Fruit fly (Drosophila melanogaster) whole organism, wandering third instar larva: ENCODE measurements around the gene Ref1.

Source experiments
- Abd-B ChIP-seq: fragments of >200 bp; optimal IDR thresholded peaks from 2 replicates; lab custom pipeline; 2017; ENCODE audit warnings: missing biosample characterization, missing genetic modification characterization
- CG32264 ChIP-seq: fragments of 200-800 bp; sonication (Bioruptor generic); optimal IDR thresholded peaks from 2 replicates; lab custom pipeline; 2016; ENCODE audit warnings: missing biosample characterization, missing genetic modification characterization
- CG9705 ChIP-seq: fragments of 200-800 bp; sonication (Bioruptor generic); optimal IDR thresholded peaks from 2 replicates; lab custom pipeline; 2018; ENCODE audit warnings: missing biosample characterization, mild to moderate bottlenecking, missing genetic modification characterization
- CrebA ChIP-seq: fragments of 200-800 bp; sonication (Bioruptor generic); optimal IDR thresholded peaks from 2 replicates; lab custom pipeline; 2016; ENCODE audit warnings: missing biosample characterization, mild to moderate bottlenecking, missing genetic modification characterization, borderline replicate concordance
- Dfd ChIP-seq: fragments of >200 bp; optimal IDR thresholded peaks from 2 replicates; lab custom pipeline; 2017; ENCODE audit warnings: missing biosample characterization, missing genetic modification characterization
- Dif ChIP-seq: fragments of 200-275, 200-300 bp; sonication (Bioruptor generic); optimal IDR thresholded peaks from 2 replicates; lab custom pipeline; 2018; ENCODE audit warnings: missing biosample characterization, missing genetic modification characterization; ENCODE audit not compliant: partially characterized antibody
- GATAd ChIP-seq: sonication (Bioruptor generic); optimal IDR thresholded peaks from 2 replicates; lab custom pipeline; 2016; ENCODE audit warnings: missing biosample characterization, missing genetic modification characterization
- HLH106 ChIP-seq: fragments of 200-800 bp; optimal IDR thresholded peaks from 3 replicates; lab custom pipeline; 2019; ENCODE audit warnings: missing biosample characterization, mild to moderate bottlenecking, missing genetic modification characterization, moderate library complexity
- Hnf4 ChIP-seq: fragments of 200-800 bp; sonication (Bioruptor generic); optimal IDR thresholded peaks from 2 replicates; lab custom pipeline; 2016; ENCODE audit warnings: missing biosample characterization, mild to moderate bottlenecking, missing genetic modification characterization
- Hr78 ChIP-seq: fragments of >200 bp; optimal IDR thresholded peaks from 2 replicates; lab custom pipeline; 2017; ENCODE audit warnings: missing biosample characterization, missing genetic modification characterization
- Hr83 ChIP-seq: fragments of 200-300 bp; sonication (Bioruptor generic); optimal IDR thresholded peaks from 2 replicates; lab custom pipeline; 2016; ENCODE audit warnings: missing biosample characterization, mild to moderate bottlenecking, missing genetic modification characterization, moderate library complexity; ENCODE audit not compliant: poor library complexity, severe bottlenecking
- Jra ChIP-seq: sonication (Bioruptor generic); optimal IDR thresholded peaks from 2 replicates; lab custom pipeline; 2016; ENCODE audit warnings: missing biosample characterization, missing genetic modification characterization
- Mio ChIP-seq: sonication (Bioruptor generic); optimal IDR thresholded peaks from 2 replicates; lab custom pipeline; 2016; ENCODE audit warnings: missing biosample characterization, missing genetic modification characterization
- Myc ChIP-seq: fragments of >200 bp; optimal IDR thresholded peaks from 2 replicates; lab custom pipeline; 2017
- N ChIP-seq: fragments of >200 bp; optimal IDR thresholded peaks from 2 replicates; lab custom pipeline; 2018; ENCODE audit warnings: missing biosample characterization, missing external identifiers, missing genetic modification characterization
- OdsH ChIP-seq: fragments of 200-800 bp; sonication (Bioruptor generic); optimal IDR thresholded peaks from 2 replicates; lab custom pipeline; 2016; ENCODE audit warnings: missing biosample characterization, mild to moderate bottlenecking, missing genetic modification characterization
- Rel ChIP-seq, 2 experiments: fragments of 200-800 bp; sonication (Bioruptor generic) in 1 of 2; optimal IDR thresholded peaks; 2 replicates in 1 of 2; 3 replicates in 1 of 2; lab custom pipeline; 2016 to 2019; ENCODE audit warnings: mild to moderate bottlenecking in 2 of 2, missing biosample characterization in 2 of 2, missing genetic modification characterization in 2 of 2, moderate library complexity in 1 of 2
- Sp1 ChIP-seq: fragments of 200-800 bp; sonication (Bioruptor generic); optimal IDR thresholded peaks from 3 replicates; lab custom pipeline; 2019; ENCODE audit warnings: missing biosample characterization, mild to moderate bottlenecking, missing genetic modification characterization, moderate library complexity
- Vsx2 ChIP-seq: fragments of 200-300, 225-300 bp; sonication (Bioruptor generic); optimal IDR thresholded peaks from 2 replicates; lab custom pipeline; 2018; ENCODE audit warnings: missing biosample characterization, missing genetic modification characterization; ENCODE audit not compliant: partially characterized antibody
- br ChIP-seq: fragments of 200-800 bp; sonication (Bioruptor generic); optimal IDR thresholded peaks from 2 replicates; lab custom pipeline; 2016; ENCODE audit warnings: missing biosample characterization, missing genetic modification characterization
- brk ChIP-seq: fragments of 200-800 bp; sonication (Bioruptor generic); optimal IDR thresholded peaks from 2 replicates; lab custom pipeline; 2016; ENCODE audit warnings: missing biosample characterization, mild to moderate bottlenecking, missing genetic modification characterization
- dl ChIP-seq, 2 experiments: fragments of 175-275, 200-275 bp in 1 of 2; fragments of 200-275 bp in 1 of 2; sonication (Bioruptor generic); optimal IDR thresholded peaks; lab custom pipeline; 2018; ENCODE audit warnings: mild to moderate bottlenecking in 2 of 2, missing biosample characterization in 2 of 2, missing genetic modification characterization in 2 of 2, moderate library complexity in 2 of 2; ENCODE audit not compliant: partially characterized antibody in 2 of 2, insufficient read depth in 1 of 2
- dmrt93B ChIP-seq: fragments of 200-800 bp; sonication (Bioruptor generic); optimal IDR thresholded peaks from 2 replicates; lab custom pipeline; 2018; ENCODE audit warnings: missing biosample characterization, mild to moderate bottlenecking, missing genetic modification characterization
- dsf ChIP-seq: sonication (Bioruptor generic); optimal IDR thresholded peaks from 2 replicates; lab custom pipeline; 2016; ENCODE audit warnings: missing biosample characterization, missing genetic modification characterization, borderline replicate concordance
- ey ChIP-seq: fragments of 200-800 bp; sonication (Bioruptor generic); optimal IDR thresholded peaks from 2 replicates; lab custom pipeline; 2016; ENCODE audit warnings: missing biosample characterization, missing genetic modification characterization
- foxo ChIP-seq, 2 experiments: fragments of 200-800 bp; sonication (Bioruptor generic); optimal IDR thresholded peaks; 2 replicates in 1 of 2; 3 replicates in 1 of 2; lab custom pipeline; 2016 to 2017; ENCODE audit warnings: missing biosample characterization in 2 of 2, missing genetic modification characterization in 2 of 2
- fru ChIP-seq: fragments of 200-800 bp; sonication (Bioruptor generic); optimal IDR thresholded peaks from 3 replicates; lab custom pipeline; 2016; ENCODE audit warnings: missing biosample characterization, mild to moderate bottlenecking, missing genetic modification characterization
- h ChIP-seq: fragments of 200-800 bp; sonication (Bioruptor generic); optimal IDR thresholded peaks from 3 replicates; lab custom pipeline; 2016; ENCODE audit warnings: missing biosample characterization, mild to moderate bottlenecking, missing genetic modification characterization
- jim ChIP-seq: fragments of 175-275, 200-325 bp; sonication (Bioruptor generic); optimal IDR thresholded peaks from 2 replicates; lab custom pipeline; 2016; ENCODE audit warnings: missing biosample characterization, mild to moderate bottlenecking, missing genetic modification characterization
- lola ChIP-seq: fragments of >200 bp; optimal IDR thresholded peaks from 2 replicates; lab custom pipeline; 2017; ENCODE audit warnings: missing biosample characterization, missing genetic modification characterization
- pan ChIP-seq: fragments of >200 bp; optimal IDR thresholded peaks from 2 replicates; lab custom pipeline; 2017
- psq ChIP-seq: fragments of 200-800 bp; sonication (Bioruptor generic); optimal IDR thresholded peaks from 3 replicates; lab custom pipeline; 2017; ENCODE audit warnings: missing biosample characterization, mild to moderate bottlenecking, missing genetic modification characterization, moderate library complexity
- rgr ChIP-seq: fragments of 200-800 bp; sonication (Bioruptor generic); optimal IDR thresholded peaks from 3 replicates; lab custom pipeline; 2016; ENCODE audit warnings: missing biosample characterization, mild to moderate bottlenecking, missing genetic modification characterization
- sage ChIP-seq: fragments of 200-800 bp; sonication (Bioruptor generic); optimal IDR thresholded peaks from 2 replicates; lab custom pipeline; 2016; ENCODE audit warnings: missing biosample characterization, mild to moderate bottlenecking, missing genetic modification characterization
- sv ChIP-seq: fragments of 200-800 bp; sonication (Bioruptor generic); optimal IDR thresholded peaks from 3 replicates; lab custom pipeline; 2016; ENCODE audit warnings: missing biosample characterization, missing genetic modification characterization
- tai ChIP-seq: sonication (Bioruptor generic); optimal IDR thresholded peaks from 2 replicates; lab custom pipeline; 2016; ENCODE audit warnings: missing biosample characterization, missing genetic modification characterization
- usp ChIP-seq: fragments of >200 bp; optimal IDR thresholded peaks from 2 replicates; lab custom pipeline; 2017; ENCODE audit warnings: missing biosample characterization, missing genetic modification characterization
- woc ChIP-seq: sonication (Bioruptor generic); optimal IDR thresholded peaks from 2 replicates; lab custom pipeline; 2016; ENCODE audit warnings: missing biosample characterization, mild to moderate bottlenecking, missing genetic modification characterization

Gene Ref1

DNA sequence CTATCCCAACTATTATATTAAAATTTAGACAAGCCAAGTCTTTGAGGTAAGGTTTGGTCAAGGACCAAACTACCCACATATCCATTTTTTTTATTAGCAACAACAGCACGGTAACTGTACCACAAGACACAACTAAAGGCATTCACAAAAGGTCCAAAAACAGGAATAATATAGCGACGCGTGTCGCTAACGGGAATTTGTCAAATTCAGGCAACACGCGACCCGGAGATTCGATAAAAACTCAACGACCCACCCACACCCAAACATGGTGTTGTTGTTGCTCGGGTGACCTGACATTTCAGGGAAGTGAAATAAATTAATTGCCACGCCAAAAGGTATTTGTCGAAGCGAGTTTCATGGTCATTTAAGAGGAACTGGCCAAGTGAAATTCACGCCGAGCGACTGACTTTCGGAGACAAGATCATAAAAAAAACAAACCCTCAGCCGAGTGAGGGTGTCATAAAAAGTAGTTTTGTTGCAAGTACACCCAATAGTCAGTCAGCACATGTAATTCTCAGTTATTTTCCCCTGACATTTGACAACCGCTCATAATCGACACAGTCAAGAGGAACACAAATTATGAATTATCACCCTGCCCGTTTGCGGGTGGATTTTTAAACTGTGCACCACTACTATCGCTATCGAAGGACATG lies 31.1 kb upstream of the Ref1 start:
- TF ChIP-seq woc (GFP tag; lab: Kevin White, UChicago) (no peak), Hr78 (GFP tag; lab: Kevin White, UChicago) (no peak), Dfd (GFP tag; lab: Kevin White, UChicago) (no peak), fru (GFP tag; lab: Kevin White, UChicago) (no peak), dmrt93B (GFP tag; lab: Kevin White, UChicago) (no peak)

- TF ChIP-seq Dif (GFP tag; lab: Kevin White, UChicago) (peak; percentile 81), dl (GFP tag; optimal IDR thresholded peaks at IDR 0.05; lab: Kevin White, UChicago; ENCODE audit: insufficient read depth in 1 of 2, partially characterized antibody in 2 of 2) (peak; percentile 59 to 66), jim (no peak), brk (GFP tag; lab: Kevin White, UChicago) (no peak), Myc (no peak), h (no peak), psq (GFP tag; lab: Kevin White, UChicago) (peak; percentile 52), OdsH (GFP tag; lab: Kevin White, UChicago) (no peak)
Observed at dm6 chr3R:7109760-7110303, 29.6 kb upstream of the Ref1 start.

- peak; percentile 97 for TF ChIP-seq h
- peak; percentile 96 for TF ChIP-seq rgr (GFP tag; lab: Kevin White, UChicago)
- peak; percentile 91 for TF ChIP-seq brk (GFP tag; lab: Kevin White, UChicago)
- no peak for TF ChIP-seq tai
- no peak for TF ChIP-seq Hr83
- TF ChIP-seq br (GFP tag; lab: Kevin White, UChicago): peak; percentile 92
- TF ChIP-seq jim: peak; percentile 59
- no peak for TF ChIP-seq usp
- TF ChIP-seq sage: peak; percentile 54
- TF ChIP-seq N (GFP tag; lab: Kevin White, UChicago): no peak
- peak; percentile 91 for TF ChIP-seq Sp1
- TF ChIP-seq Dif (GFP tag; lab: Kevin White, UChicago): no peak
- peak; percentile 98 for TF ChIP-seq HLH106
- no peak for TF ChIP-seq Rel (GFP tag; optimal IDR thresholded peaks at IDR 0.05; lab: Kevin White, UChicago)
- TF ChIP-seq Rel (tag; optimal IDR thresholded peaks at IDR 0.05; lab: Kevin White, UChicago): peak; percentile 73
- TF ChIP-seq OdsH (GFP tag; lab: Kevin White, UChicago): peak; percentile 98
- TF ChIP-seq psq (GFP tag; lab: Kevin White, UChicago): peak; percentile 92
- no peak for TF ChIP-seq lola (GFP tag; lab: Kevin White, UChicago)
- TF ChIP-seq Jra: peak; percentile 94
- peak; percentile 91 for TF ChIP-seq sv
- TF ChIP-seq foxo (GFP tag; optimal IDR thresholded peaks at IDR 0.05; lab: Kevin White, UChicago): peak in 1 of 2 experiments; percentile 97
- peak; percentile 74 for TF ChIP-seq dsf (GFP tag; lab: Kevin White, UChicago)
- TF ChIP-seq Myc: no peak
- no peak for TF ChIP-seq Vsx2 (GFP tag; lab: Kevin White, UChicago)
- peak; percentile 41 for TF ChIP-seq CrebA
- TF ChIP-seq ey (GFP tag; lab: Kevin White, UChicago): peak; percentile 96
- no peak for TF ChIP-seq Dfd (GFP tag; lab: Kevin White, UChicago)
- TF ChIP-seq Mio (GFP tag; lab: Kevin White, UChicago): no peak
- TF ChIP-seq CG9705: peak; percentile 91
- peak; percentile 81 for TF ChIP-seq CG32264 (GFP tag; lab: Kevin White, UChicago)
- TF ChIP-seq dmrt93B (GFP tag; lab: Kevin White, UChicago): peak; percentile 94
- no peak for TF ChIP-seq Hr78 (GFP tag; lab: Kevin White, UChicago)
- peak in 1 of 2 experiments; percentile 18 for TF ChIP-seq dl (GFP tag; optimal IDR thresholded peaks at IDR 0.05; lab: Kevin White, UChicago; ENCODE audit: insufficient read depth in 1 of 2, partially characterized antibody in 2 of 2)
- TF ChIP-seq Hnf4 (GFP tag; lab: Kevin White, UChicago): peak; percentile 94
- no peak for TF ChIP-seq Abd-B (GFP tag; lab: Kevin White, UChicago)
- no peak for TF ChIP-seq pan
- peak; percentile 78 for TF ChIP-seq GATAd
- TF ChIP-seq fru (GFP tag; lab: Kevin White, UChicago): peak; percentile 96
- peak; percentile 96 for TF ChIP-seq woc (GFP tag; lab: Kevin White, UChicago)
Observed at dm6 chr3R:7108589-7109312, 28.6 kb upstream of the Ref1 start.
